Worm (Caenorhabditis elegans): ENCODE results near the gene col-172.

Gene col-172

ce11 chrX:6640570-6641199 lies 31.9 kb upstream of the col-172 start, which contains the start of gene nhr-120:
TSS of gene nhr-120 (minus strand) at chrX:6640620.
- TF ChIP-seq sea-1 (GFP tag; conservative IDR thresholded peaks at IDR 0.05) = no peak
- TF ChIP-seq tbx-11 (GFP tag; IDR thresholded peaks at IDR 0.05) = no peak
- TF ChIP-seq tra-4 (tag; optimal IDR thresholded peaks at IDR 0.05) = no peak
- TF ChIP-seq ama-1 (optimal IDR thresholded peaks at IDR 0.05) = no peak
- TF ChIP-seq ceh-13 (GFP tag; optimal IDR thresholded peaks at IDR 0.05) = no peak
- no peak for TF ChIP-seq B0310.2 (tag; optimal IDR thresholded peaks at IDR 0.05)
- no peak for TF ChIP-seq ceh-36 (tag; optimal IDR thresholded peaks at IDR 0.05)
- TF ChIP-seq flt-1 (GFP tag; IDR thresholded peaks at IDR 0.05) = no peak
- no peak for TF ChIP-seq hmg-4 (GFP tag; optimal IDR thresholded peaks at IDR 0.05)
- TF ChIP-seq aly-1 (tag; optimal IDR thresholded peaks at IDR 0.05) = no peak
- TF ChIP-seq hmbx-1 (tag; optimal IDR thresholded peaks at IDR 0.05) = no peak
- no peak for TF ChIP-seq scrt-1 (GFP tag; IDR thresholded peaks at IDR 0.05)
- TF ChIP-seq tbx-37 (GFP tag; conservative IDR thresholded peaks at IDR 0.05) = no peak
- no peak for TF ChIP-seq ets-7 (tag; optimal IDR thresholded peaks at IDR 0.05)
- TF ChIP-seq hnd-1 (tag; optimal IDR thresholded peaks at IDR 0.05) = no peak
- no peak for TF ChIP-seq pes-1 (GFP tag; IDR thresholded peaks at IDR 0.05)
- TF ChIP-seq F13C5.2 (tag; optimal IDR thresholded peaks at IDR 0.05) = no peak

ce11 chrX:6641509-6641908 lies 31.1 kb upstream of the col-172 start:
- TF ChIP-seq sea-1 (GFP tag; conservative IDR thresholded peaks at IDR 0.05) (no peak), ama-1 (optimal IDR thresholded peaks at IDR 0.05) (no peak), pes-1 (GFP tag; IDR thresholded peaks at IDR 0.05) (no peak), tbx-11 (GFP tag; IDR thresholded peaks at IDR 0.05) (no peak), tbx-37 (GFP tag; conservative IDR thresholded peaks at IDR 0.05) (no peak), hmg-4 (GFP tag; optimal IDR thresholded peaks at IDR 0.05) (no peak), F13C5.2 (tag; optimal IDR thresholded peaks at IDR 0.05) (no peak)

ce11 chrX:6642798-6643197 lies 29.8 kb upstream of the col-172 start:
- TF ChIP-seq ama-1 (optimal IDR thresholded peaks at IDR 0.05) = no peak
- TF ChIP-seq F13C5.2 (tag; optimal IDR thresholded peaks at IDR 0.05) = no peak
- no peak for TF ChIP-seq scrt-1 (GFP tag; IDR thresholded peaks at IDR 0.05)
- TF ChIP-seq aly-1 (tag; optimal IDR thresholded peaks at IDR 0.05) = no peak
- no peak for TF ChIP-seq flt-1 (GFP tag; IDR thresholded peaks at IDR 0.05)
- no peak for TF ChIP-seq tbx-11 (GFP tag; IDR thresholded peaks at IDR 0.05)
- no peak for TF ChIP-seq hmg-4 (GFP tag; optimal IDR thresholded peaks at IDR 0.05)
- no peak for TF ChIP-seq ceh-36 (tag; optimal IDR thresholded peaks at IDR 0.05)
- TF ChIP-seq tra-4 (tag; optimal IDR thresholded peaks at IDR 0.05) = no peak

ce11 chrX:6644971-6645704 lies 27.5 kb upstream of the col-172 start, which contains the start of gene C56E10.3:
TSS of gene C56E10.3 (plus strand) at chrX:6645654.
- no peak for TF ChIP-seq ets-7 (tag; optimal IDR thresholded peaks at IDR 0.05)
- no peak for TF ChIP-seq pes-1 (GFP tag; IDR thresholded peaks at IDR 0.05)
- TF ChIP-seq F13C5.2 (tag; optimal IDR thresholded peaks at IDR 0.05) = no peak
- no peak for TF ChIP-seq scrt-1 (GFP tag; IDR thresholded peaks at IDR 0.05)
- no peak for TF ChIP-seq B0310.2 (tag; optimal IDR thresholded peaks at IDR 0.05)
- TF ChIP-seq ama-1 (optimal IDR thresholded peaks at IDR 0.05) = no peak
- TF ChIP-seq tbx-11 (GFP tag; IDR thresholded peaks at IDR 0.05) = no peak
- TF ChIP-seq flt-1 (GFP tag; IDR thresholded peaks at IDR 0.05) = no peak
- no peak for TF ChIP-seq hmbx-1 (tag; optimal IDR thresholded peaks at IDR 0.05)
- no peak for TF ChIP-seq tbx-37 (GFP tag; conservative IDR thresholded peaks at IDR 0.05)
- no peak for TF ChIP-seq ceh-36 (tag; optimal IDR thresholded peaks at IDR 0.05)
- TF ChIP-seq sea-1 (GFP tag; conservative IDR thresholded peaks at IDR 0.05) = no peak
- no peak for TF ChIP-seq ceh-13 (GFP tag; optimal IDR thresholded peaks at IDR 0.05)
- TF ChIP-seq aly-1 (tag; optimal IDR thresholded peaks at IDR 0.05) = no peak
- no peak for TF ChIP-seq hmg-4 (GFP tag; optimal IDR thresholded peaks at IDR 0.05)
- no peak for TF ChIP-seq tra-4 (tag; optimal IDR thresholded peaks at IDR 0.05)
- no peak for TF ChIP-seq hnd-1 (tag; optimal IDR thresholded peaks at IDR 0.05)

ce11 chrX:6646387-6647061 lies 26.1 kb upstream of the col-172 start:
- TF ChIP-seq flt-1 (GFP tag; IDR thresholded peaks at IDR 0.05) (no peak), hmbx-1 (tag; optimal IDR thresholded peaks at IDR 0.05) (no peak), hnd-1 (tag; optimal IDR thresholded peaks at IDR 0.05) (no peak), tra-4 (tag; optimal IDR thresholded peaks at IDR 0.05) (no peak), pes-1 (GFP tag; IDR thresholded peaks at IDR 0.05) (no peak), ceh-13 (GFP tag; optimal IDR thresholded peaks at IDR 0.05) (no peak), B0310.2 (tag; optimal IDR thresholded peaks at IDR 0.05) (no peak), ceh-36 (tag; optimal IDR thresholded peaks at IDR 0.05) (no peak), aly-1 (tag; optimal IDR thresholded peaks at IDR 0.05) (no peak), F13C5.2 (tag; optimal IDR thresholded peaks at IDR 0.05) (no peak)

ce11 chrX:6649573-6649972 lies 23.0 kb upstream of the col-172 start:
- TF ChIP-seq ets-7 (tag; optimal IDR thresholded peaks at IDR 0.05) (no peak), scrt-1 (GFP tag; IDR thresholded peaks at IDR 0.05) (no peak), ceh-36 (tag; optimal IDR thresholded peaks at IDR 0.05) (no peak), ama-1 (optimal IDR thresholded peaks at IDR 0.05) (no peak), F13C5.2 (tag; optimal IDR thresholded peaks at IDR 0.05) (no peak), pes-1 (GFP tag; IDR thresholded peaks at IDR 0.05) (no peak), B0310.2 (tag; optimal IDR thresholded peaks at IDR 0.05) (no peak), tbx-37 (GFP tag; conservative IDR thresholded peaks at IDR 0.05) (no peak), hnd-1 (tag; optimal IDR thresholded peaks at IDR 0.05) (no peak), tra-4 (tag; optimal IDR thresholded peaks at IDR 0.05) (no peak), tbx-11 (GFP tag; IDR thresholded peaks at IDR 0.05) (no peak)

- TF ChIP-seq ceh-13 (GFP tag; optimal IDR thresholded peaks at IDR 0.05) = no peak
- TF ChIP-seq sea-1 (GFP tag; conservative IDR thresholded peaks at IDR 0.05) = no peak
- TF ChIP-seq hnd-1 (tag; optimal IDR thresholded peaks at IDR 0.05) = no peak
- no peak for TF ChIP-seq tra-4 (tag; optimal IDR thresholded peaks at IDR 0.05)
- TF ChIP-seq pes-1 (GFP tag; IDR thresholded peaks at IDR 0.05) = no peak
- no peak for TF ChIP-seq ets-7 (tag; optimal IDR thresholded peaks at IDR 0.05)
- TF ChIP-seq hmbx-1 (tag; optimal IDR thresholded peaks at IDR 0.05) = no peak
- TF ChIP-seq flt-1 (GFP tag; IDR thresholded peaks at IDR 0.05) = no peak
- no peak for TF ChIP-seq B0310.2 (tag; optimal IDR thresholded peaks at IDR 0.05)
- TF ChIP-seq tbx-11 (GFP tag; IDR thresholded peaks at IDR 0.05) = no peak
- no peak for TF ChIP-seq hmg-4 (GFP tag; optimal IDR thresholded peaks at IDR 0.05)
- no peak for TF ChIP-seq ama-1 (optimal IDR thresholded peaks at IDR 0.05)
- TF ChIP-seq ceh-36 (tag; optimal IDR thresholded peaks at IDR 0.05) = no peak
- TF ChIP-seq aly-1 (tag; optimal IDR thresholded peaks at IDR 0.05) = no peak
- TF ChIP-seq tbx-37 (GFP tag; conservative IDR thresholded peaks at IDR 0.05) = no peak
- TF ChIP-seq scrt-1 (GFP tag; IDR thresholded peaks at IDR 0.05) = no peak
- no peak for TF ChIP-seq F13C5.2 (tag; optimal IDR thresholded peaks at IDR 0.05)
Measured at ce11 chrX:6653173-6653572, 19.4 kb upstream of the col-172 start.
